Worm (Caenorhabditis elegans) whole organism, mixed stage, embryonic: ENCODE results near the gene R148.7.

Experiments used
- M03D4.4 ChIP-seq: sonication (generic microtip); optimal IDR thresholded peaks from 2 replicates; lab custom pipeline; 2017; ENCODE audit warnings: mild to moderate bottlenecking, missing genetic modification characterization, missing compliant biosample characterization
- ceh-83 ChIP-seq: fragments of 200-800 bp; sonication (Bioruptor generic); optimal IDR thresholded peaks from 2 replicates; lab custom pipeline; 2018; ENCODE audit warnings: mild to moderate bottlenecking, missing genetic modification characterization, missing compliant biosample characterization
- ces-1 ChIP-seq: fragments of 150-350 bp; optimal IDR thresholded peaks from 2 replicates; lab custom pipeline; 2014; ENCODE audit warnings: missing biosample characterization, missing genetic modification reagents, missing genetic modification characterization
- elt-3 ChIP-seq: fragments of 150-350 bp; optimal IDR thresholded peaks from 2 replicates; lab custom pipeline; 2014; ENCODE audit warnings: missing biosample characterization, missing genetic modification characterization
- hlh-1 ChIP-seq: fragments of 150-350 bp; optimal IDR thresholded peaks from 2 replicates; lab custom pipeline; 2014; ENCODE audit warnings: missing biosample characterization, missing genetic modification reagents, missing genetic modification characterization
- mls-2 ChIP-seq: sonication (generic microtip); optimal IDR thresholded peaks from 2 replicates; lab custom pipeline; 2016; ENCODE audit warnings: mild to moderate bottlenecking, missing genetic modification characterization, moderate library complexity, missing compliant biosample characterization
- zip-8 ChIP-seq: fragments of 150-350 bp; optimal IDR thresholded peaks from 2 replicates; lab custom pipeline; 2014; ENCODE audit warnings: missing biosample characterization, missing genetic modification characterization

ce11 chrIII:3165309-3165708, 32.9 kb downstream of the R148.7 start, which contains the start of gene R148.5:
- TF ChIP-seq zip-8 (tag; lab: Kevin White, UChicago) = no peak
- no peak for TF ChIP-seq hlh-1 (tag; lab: Kevin White, UChicago)
- TF ChIP-seq elt-3 (tag; lab: Kevin White, UChicago) = no peak
- TF ChIP-seq mls-2 (tag; lab: Kevin White, UChicago) = no peak
- TF ChIP-seq ces-1 (GFP tag; lab: Kevin White, UChicago) = no peak
- no peak for TF ChIP-seq M03D4.4 (tag; lab: Kevin White, UChicago)
- no peak for TF ChIP-seq ceh-83 (GFP tag; lab: Kevin White, UChicago)
